Fruit fly (Drosophila melanogaster) whole organism, embryonic: ENCODE results near the gene CG1999.

Experiments
- Asciz ChIP-seq: fragments of 200-800 bp; sonication (Bioruptor generic); optimal IDR thresholded peaks from 2 replicates; lab custom pipeline; 2017; ENCODE audit warnings: missing biosample characterization, mild to moderate bottlenecking, missing genetic modification characterization, missing genetic modification reagents
- CG10209 ChIP-seq: fragments of 200-800 bp; sonication (Bioruptor generic); optimal IDR thresholded peaks from 3 replicates; lab custom pipeline; 2017; ENCODE audit warnings: missing biosample characterization, mild to moderate bottlenecking, missing genetic modification characterization, missing genetic modification reagents
- CG11696 ChIP-seq: fragments of 200-800 bp; sonication (Bioruptor generic); IDR thresholded peaks from 2 replicates; pipeline ENCODE4 v1.3.6; 2022; ENCODE audit warnings: missing biosample characterization, missing genetic modification characterization
- CG12942 ChIP-seq: fragments of 200-800 bp; sonication (Bioruptor generic); optimal IDR thresholded peaks from 3 replicates; lab custom pipeline; 2016; ENCODE audit warnings: missing biosample characterization, missing genetic modification characterization
- CG13287 ChIP-seq: fragments of 200-800 bp; sonication (Bioruptor generic); IDR thresholded peaks from 2 replicates; pipeline ENCODE4 v1.3.6; 2022; ENCODE audit warnings: missing biosample characterization, missing genetic modification characterization; ENCODE audit not compliant: partially characterized antibody
- CG15696 ChIP-seq: fragments of 200-800 bp; sonication (Bioruptor generic); optimal IDR thresholded peaks from 2 replicates; lab custom pipeline; 2019; ENCODE audit warnings: missing biosample characterization, mild to moderate bottlenecking, missing genetic modification characterization, moderate library complexity
- CG1602 ChIP-seq: fragments of 200-800 bp; sonication (Bioruptor generic); optimal IDR thresholded peaks from 3 replicates; lab custom pipeline; 2016; ENCODE audit warnings: missing biosample characterization, missing genetic modification characterization
- CG16813 ChIP-seq: fragments of 200-800 bp; sonication (Bioruptor generic); IDR thresholded peaks from 3 replicates; pipeline ENCODE4 v1.3.6; 2022; ENCODE audit warnings: missing biosample characterization, missing genetic modification characterization; ENCODE audit not compliant: partially characterized antibody
- CG17829 ChIP-seq: fragments of 200-800 bp; optimal IDR thresholded peaks from 2 replicates; lab custom pipeline; 2019; ENCODE audit warnings: missing biosample characterization, mild to moderate bottlenecking, missing genetic modification characterization, moderate library complexity
- CG2712 ChIP-seq: fragments of 200-800 bp; optimal IDR thresholded peaks from 3 replicates; lab custom pipeline; 2019; ENCODE audit warnings: missing biosample characterization, mild to moderate bottlenecking, missing genetic modification characterization, moderate library complexity
- CG42726 ChIP-seq: fragments of 200-800 bp; sonication (Bioruptor generic); IDR thresholded peaks from 2 replicates; pipeline ENCODE4 v1.3.6; 2022; ENCODE audit warnings: missing biosample characterization, missing genetic modification characterization; ENCODE audit not compliant: partially characterized antibody
- CG4820 ChIP-seq: fragments of 200-800 bp; sonication (Bioruptor generic); optimal IDR thresholded peaks from 3 replicates; lab custom pipeline; 2016; ENCODE audit warnings: missing biosample characterization, missing genetic modification characterization
- CG8290 ChIP-seq, 3 experiments: fragments of 200-800 bp; sonication (Bioruptor generic); optimal IDR thresholded peaks; 2 replicates each; lab custom pipeline; 2016 to 2019; ENCODE audit warnings: missing biosample characterization in 3 of 3, missing genetic modification characterization in 3 of 3, mild to moderate bottlenecking in 2 of 3, moderate library complexity in 1 of 3
- CG9797 ChIP-seq: fragments of 200-800 bp; sonication (Bioruptor generic); optimal IDR thresholded peaks from 3 replicates; lab custom pipeline; 2018; ENCODE audit warnings: missing biosample characterization, mild to moderate bottlenecking, missing genetic modification characterization
- CoRest ChIP-seq: fragments of 200-800 bp; sonication (Bioruptor generic); optimal IDR thresholded peaks from 3 replicates; lab custom pipeline; 2018; ENCODE audit warnings: missing biosample characterization, mild to moderate bottlenecking, missing genetic modification characterization, moderate library complexity
- Dek ChIP-seq: fragments of 200-800 bp; sonication (Bioruptor generic); optimal IDR thresholded peaks from 3 replicates; lab custom pipeline; 2019; ENCODE audit warnings: missing biosample characterization, mild to moderate bottlenecking, missing genetic modification characterization, moderate library complexity
- Dp ChIP-seq: fragments of 200-800 bp; sonication (Bioruptor generic); optimal IDR thresholded peaks from 2 replicates; lab custom pipeline; 2018; ENCODE audit warnings: missing biosample characterization, mild to moderate bottlenecking, missing genetic modification characterization, moderate library complexity
- GATAe ChIP-seq: fragments of 200-800 bp; sonication (Bioruptor generic); conservative IDR thresholded peaks from 2 replicates; pipeline ENCODE4 v1.3.6; 2022; ENCODE audit warnings: missing biosample characterization, missing genetic modification characterization
- HLH54F ChIP-seq: fragments of 200-800 bp; sonication (Bioruptor generic); optimal IDR thresholded peaks from 3 replicates; lab custom pipeline; 2016; ENCODE audit warnings: missing biosample characterization, missing genetic modification characterization
- HmgZ ChIP-seq: fragments of 200-800 bp; sonication (Bioruptor generic); optimal IDR thresholded peaks from 2 replicates; lab custom pipeline; 2018; ENCODE audit warnings: missing biosample characterization, mild to moderate bottlenecking, missing genetic modification characterization
- Hr3 ChIP-seq: fragments of 200-800 bp; sonication (Bioruptor generic); optimal IDR thresholded peaks from 3 replicates; lab custom pipeline; 2016; ENCODE audit warnings: missing biosample characterization, missing genetic modification characterization
- MESR4 ChIP-seq: fragments of 200-800 bp; sonication (Bioruptor generic); optimal IDR thresholded peaks from 2 replicates; lab custom pipeline; 2018; ENCODE audit warnings: missing biosample characterization, mild to moderate bottlenecking, missing genetic modification characterization, moderate library complexity
- Max ChIP-seq: fragments of 200-800 bp; sonication (Bioruptor generic); optimal IDR thresholded peaks from 2 replicates; lab custom pipeline; 2016; ENCODE audit warnings: missing biosample characterization, mild to moderate bottlenecking, missing genetic modification characterization
- Scr ChIP-seq: fragments of 200-800 bp; sonication (Bioruptor generic); IDR thresholded peaks from 2 replicates; pipeline ENCODE4 v1.3.6; 2022; ENCODE audit warnings: missing biosample characterization, missing genetic modification characterization; ENCODE audit not compliant: partially characterized antibody
- ci ChIP-seq: fragments of 200-800 bp; sonication (Bioruptor generic); IDR thresholded peaks from 3 replicates; pipeline ENCODE4 v1.3.6; 2022; ENCODE audit warnings: missing biosample characterization, missing genetic modification characterization
- gem ChIP-seq: fragments of 200-800 bp; sonication (Bioruptor generic); optimal IDR thresholded peaks from 2 replicates; lab custom pipeline; 2019; ENCODE audit warnings: missing biosample characterization, mild to moderate bottlenecking, missing genetic modification characterization, moderate library complexity
- gfzf ChIP-seq: fragments of 200-800 bp; sonication (Bioruptor generic); optimal IDR thresholded peaks from 2 replicates; lab custom pipeline; 2016; ENCODE audit warnings: missing biosample characterization, mild to moderate bottlenecking, missing genetic modification characterization, moderate library complexity
- inv ChIP-seq: fragments of 200-800 bp; sonication (Bioruptor generic); IDR thresholded peaks from 2 replicates; pipeline ENCODE4 v1.3.6; 2022; ENCODE audit warnings: missing biosample characterization, missing genetic modification characterization; ENCODE audit not compliant: partially characterized antibody
- lola ChIP-seq, 3 experiments: fragments of >200 bp in 2 of 3; fragments of 200-800 bp in 1 of 3; sonication (Bioruptor generic) in 1 of 3; optimal IDR thresholded peaks; 2 replicates each; lab custom pipeline; 2017 to 2019; ENCODE audit warnings: missing biosample characterization in 3 of 3, missing genetic modification characterization in 3 of 3, mild to moderate bottlenecking in 1 of 3, moderate library complexity in 1 of 3
- mld ChIP-seq: fragments of 200-800 bp; sonication (Bioruptor generic); IDR thresholded peaks from 3 replicates; pipeline ENCODE4 v1.3.6; 2022; ENCODE audit warnings: missing biosample characterization, missing genetic modification characterization; ENCODE audit not compliant: partially characterized antibody
- onecut ChIP-seq: fragments of 200-800 bp; sonication (Bioruptor generic); IDR thresholded peaks from 2 replicates; pipeline ENCODE4 v1.3.6; 2022; ENCODE audit warnings: missing biosample characterization, missing genetic modification characterization
- p53 ChIP-seq: fragments of 200-800 bp; sonication (Bioruptor generic); optimal IDR thresholded peaks from 2 replicates; lab custom pipeline; 2016; ENCODE audit warnings: missing biosample characterization, missing genetic modification characterization
- prd ChIP-seq, 3 experiments: fragments of >200 bp in 2 of 3; fragments of 200-800 bp in 1 of 3; sonication (Bioruptor generic) in 1 of 3; optimal IDR thresholded peaks in 2 of 3; IDR thresholded peaks in 1 of 3; 2 replicates in 2 of 3; 3 replicates in 1 of 3; pipeline versions ENCODE4 v1.3.6 to Lab custom; 2017 to 2022; ENCODE audit warnings: missing biosample characterization in 1 of 3, missing genetic modification characterization in 1 of 3
- sisA ChIP-seq: fragments of 200-800 bp; sonication (Bioruptor generic); IDR thresholded peaks from 2 replicates; pipeline ENCODE4 v1.3.6; 2022; ENCODE audit warnings: missing biosample characterization, missing genetic modification characterization
- tin ChIP-seq: fragments of 200-800 bp; sonication (Bioruptor generic); optimal IDR thresholded peaks from 3 replicates; lab custom pipeline; 2016; ENCODE audit warnings: missing biosample characterization, missing genetic modification characterization
- twi ChIP-seq: fragments of 200-800 bp; optimal IDR thresholded peaks from 2 replicates; lab custom pipeline; 2019; ENCODE audit warnings: missing biosample characterization, mild to moderate bottlenecking, missing genetic modification characterization, moderate library complexity

CG1999 gene

dm6 chrX:7323649-7324511 lies 34.7 kb upstream of the CG1999 start, which contains the start of the genes Atg5 and Dok (continued):
- TF ChIP-seq Dp (GFP tag; lab: Kevin White, UChicago) (peak; percentile 44), HLH54F (GFP tag; lab: Kevin White, UChicago) (peak; percentile 26), sisA (GFP tag; lab: Robert Waterston, UW) (peak; percentile 56), mld (0 out of 3 replicates have a peak, but pooled peaks have one; percentile 26), inv (GFP tag; lab: Robert Waterston, UW) (peak; percentile 56; the same call in 1 of the 2 replicates), gfzf (GFP tag; lab: Kevin White, UChicago) (peak; percentile 28), HmgZ (tag; lab: Kevin White, UChicago) (peak; percentile 6), CG13287 (GFP tag; lab: Robert Waterston, UW) (peak; percentile 68), onecut (GFP tag; lab: Robert Waterston, UW) (no peak), prd (optimal IDR thresholded peaks at IDR 0.05; lab: Kevin White, UChicago) (no peak), prd (GFP tag; IDR thresholded peaks at IDR 0.05; lab: Robert Waterston, UW) (peak; percentile 44; the same call in 1 of the 3 replicates), CG17829 (tag; lab: Kevin White, UChicago) (peak; percentile 53), CG2712 (peak; percentile 49), CG9797 (GFP tag; lab: Kevin White, UChicago) (peak; percentile 23), CG16813 (GFP tag; lab: Robert Waterston, UW) (peak; percentile 72), Dek (tag; lab: Kevin White, UChicago) (peak; percentile 28), MESR4 (GFP tag; lab: Kevin White, UChicago) (peak; percentile 83), CG8290 (GFP tag; optimal IDR thresholded peaks at IDR 0.05; lab: Kevin White, UChicago) (no peak), CG8290 (tag; optimal IDR thresholded peaks at IDR 0.05; lab: Kevin White, UChicago) (peak in 1 of 2 experiments; percentile 70), CG10209 (peak; percentile 18), ci (0 out of 3 replicates have a peak, but pooled peaks have one; percentile 24), Asciz (peak; percentile 38), gem (tag; lab: Kevin White, UChicago) (peak; percentile 63), Hr3 (GFP tag; lab: Kevin White, UChicago) (peak; percentile 40), tin (peak; percentile 12), Max (GFP tag; lab: Kevin White, UChicago) (no peak), CG12942 (peak; percentile 18), lola (GFP tag; optimal IDR thresholded peaks at IDR 0.05; lab: Kevin White, UChicago) (peak in 1 of 3 experiments; percentile 9), CG15696 (tag; lab: Kevin White, UChicago) (peak; percentile 21), p53 (GFP tag; lab: Kevin White, UChicago) (no peak), CG11696 (GFP tag; lab: Robert Waterston, UW) (no peak), CG4820 (GFP tag; lab: Kevin White, UChicago) (peak; percentile 10), CoRest (peak; percentile 59), Scr (GFP tag; lab: Robert Waterston, UW) (peak; percentile 67), CG1602 (GFP tag; lab: Kevin White, UChicago) (peak; percentile 30), CG42726 (GFP tag; lab: Robert Waterston, UW) (peak; percentile 55), twi (tag; lab: Kevin White, UChicago) (no peak), GATAe (0 out of 2 replicates have a peak, but pooled peaks have one; percentile 12)
